Worm (Caenorhabditis elegans) whole organism, early embryonic: ENCODE results near the gene sri-19.

Experiments used
- F13C5.2 ChIP-seq: sonication (generic microtip); optimal IDR thresholded peaks from 2 replicates; lab custom pipeline; 2017; ENCODE audit warnings: mild to moderate bottlenecking, missing genetic modification characterization, inconsistent platforms, missing compliant biosample characterization
- aly-1 ChIP-seq: sonication (generic microtip); optimal IDR thresholded peaks from 2 replicates; lab custom pipeline; 2016; ENCODE audit warnings: missing genetic modification characterization, missing compliant biosample characterization
- ama-1 ChIP-seq: fragments of 150-350 bp; optimal IDR thresholded peaks from 2 replicates; lab custom pipeline; 2014
- ceh-13 ChIP-seq: fragments of 200-800 bp; sonication (Bioruptor generic); optimal IDR thresholded peaks from 2 replicates; lab custom pipeline; 2018; ENCODE audit warnings: mild to moderate bottlenecking, missing genetic modification characterization, missing compliant biosample characterization
- ceh-36 ChIP-seq: sonication (generic microtip); optimal IDR thresholded peaks from 2 replicates; lab custom pipeline; 2016; ENCODE audit warnings: missing genetic modification characterization, inconsistent platforms, missing compliant biosample characterization
- ets-7 ChIP-seq: sonication (generic microtip); optimal IDR thresholded peaks from 2 replicates; lab custom pipeline; 2016; ENCODE audit warnings: missing genotype, missing genetic modification characterization, missing compliant biosample characterization
- flt-1 ChIP-seq: fragments of 200-800 bp; sonication (Bioruptor generic); IDR thresholded peaks from 2 replicates; pipeline ENCODE4 v1.3.6; 2022; ENCODE audit warnings: missing genetic modification characterization, missing compliant biosample characterization
- pes-1 ChIP-seq: fragments of 200-800 bp; sonication (Bioruptor generic); IDR thresholded peaks from 2 replicates; pipeline ENCODE4 v1.3.6; 2022; ENCODE audit warnings: missing genetic modification reagents, missing genetic modification characterization, missing compliant biosample characterization

DNA sequence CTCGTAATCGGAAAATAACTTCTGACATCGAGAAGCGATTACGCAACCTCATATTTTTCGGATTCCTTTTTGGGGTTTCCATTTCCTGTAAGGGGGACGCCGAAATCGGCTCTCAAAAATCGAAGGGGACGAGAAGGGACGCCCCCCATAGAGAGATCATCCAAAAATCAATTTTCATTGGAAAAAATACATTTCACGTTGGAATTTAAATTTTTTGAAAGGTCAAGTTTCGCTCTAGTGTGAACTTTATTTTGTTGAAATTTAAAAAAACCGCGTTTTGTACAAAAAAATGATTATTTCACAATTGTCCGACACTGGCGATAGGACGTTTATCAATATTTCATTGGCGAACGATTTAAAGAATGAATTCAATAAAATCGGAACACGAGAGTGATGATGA lies 6.2 kb upstream of the sri-19 start, which contains the start of gene Y69E1A.3:
- TF ChIP-seq ama-1 (no peak), aly-1 (no peak), ceh-36 (tag; lab: Kevin White, UChicago) (no peak), F13C5.2 (tag; lab: Kevin White, UChicago) (no peak), pes-1 (GFP tag; lab: Robert Waterston, UW) (no peak), flt-1 (GFP tag; lab: Robert Waterston, UW) (no peak), ceh-13 (GFP tag; lab: Kevin White, UChicago) (no peak), ets-7 (tag; lab: Kevin White, UChicago) (no peak)
